Worm (Caenorhabditis elegans): Measurements from ENCODE around the gene F29B9.1.

ce11 chrIV:4683149-4683548 lies 18.0 kb downstream of the F29B9.1 start:
- TF ChIP-seq hnd-1 (tag; optimal IDR thresholded peaks at IDR 0.05), result no peak
- no peak for TF ChIP-seq tbx-11 (GFP tag; IDR thresholded peaks at IDR 0.05)
- no peak for TF ChIP-seq ama-1 (optimal IDR thresholded peaks at IDR 0.05)
- no peak for TF ChIP-seq ceh-36 (tag; optimal IDR thresholded peaks at IDR 0.05)
- TF ChIP-seq flt-1 (GFP tag; IDR thresholded peaks at IDR 0.05), result no peak
- no peak for TF ChIP-seq aly-1 (tag; optimal IDR thresholded peaks at IDR 0.05)
